Worm (Caenorhabditis elegans): ENCODE measurements around the gene gcy-22.

The gcy-22 gene

DNA sequence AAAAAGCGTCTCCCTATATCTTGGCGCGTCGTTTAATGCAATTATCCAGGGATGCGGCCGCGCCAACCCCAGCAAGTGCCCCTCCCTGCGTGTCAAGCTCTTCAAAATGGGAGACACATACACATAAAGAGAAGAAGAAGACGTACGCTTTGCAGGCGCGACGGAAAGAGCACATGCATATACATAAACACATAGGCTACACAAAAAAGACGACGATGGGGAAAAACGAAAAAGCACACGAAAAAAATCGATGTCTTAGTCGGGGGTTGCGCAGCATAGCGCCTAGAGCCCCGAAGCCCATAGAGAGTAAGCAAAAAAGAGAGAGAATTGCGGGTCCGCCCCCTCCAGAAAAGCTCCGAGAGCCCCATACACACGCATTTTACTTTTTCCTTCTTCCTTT lies 35.8 kb downstream of the gcy-22 start, which contains the start of gene tpan-1 (continued):
- TF ChIP-seq alr-1 (tag; optimal IDR thresholded peaks at IDR 0.05) (no peak), aly-2 (tag; optimal IDR thresholded peaks at IDR 0.05) (no peak), R02D3.7 (tag; optimal IDR thresholded peaks at IDR 0.05) (no peak), nhr-129 (tag; optimal IDR thresholded peaks at IDR 0.05) (peak; percentile 64), gmeb-1 (tag; optimal IDR thresholded peaks at IDR 0.05) (no peak), lin-39 (tag; optimal IDR thresholded peaks at IDR 0.05) (no peak), Y55F3AM.14 (GFP tag; optimal IDR thresholded peaks at IDR 0.05) (peak; percentile 91), F13H6.1 (tag; optimal IDR thresholded peaks at IDR 0.05) (peak; percentile 53), nhr-237 (tag; optimal IDR thresholded peaks at IDR 0.05) (no peak), skn-1 (tag; optimal IDR thresholded peaks at IDR 0.05) (no peak), nhr-6 (tag; optimal IDR thresholded peaks at IDR 0.05) (no peak), sem-4 (tag; optimal IDR thresholded peaks at IDR 0.05) (peak; percentile 36), lsy-2 (tag; optimal IDR thresholded peaks at IDR 0.05) (peak; percentile 29 to 57), ceh-82 (tag; optimal IDR thresholded peaks at IDR 0.05) (no peak), dmd-4 (tag; optimal IDR thresholded peaks at IDR 0.05) (no peak), crh-2 (tag; optimal IDR thresholded peaks at IDR 0.05) (peak; percentile 76)

DNA sequence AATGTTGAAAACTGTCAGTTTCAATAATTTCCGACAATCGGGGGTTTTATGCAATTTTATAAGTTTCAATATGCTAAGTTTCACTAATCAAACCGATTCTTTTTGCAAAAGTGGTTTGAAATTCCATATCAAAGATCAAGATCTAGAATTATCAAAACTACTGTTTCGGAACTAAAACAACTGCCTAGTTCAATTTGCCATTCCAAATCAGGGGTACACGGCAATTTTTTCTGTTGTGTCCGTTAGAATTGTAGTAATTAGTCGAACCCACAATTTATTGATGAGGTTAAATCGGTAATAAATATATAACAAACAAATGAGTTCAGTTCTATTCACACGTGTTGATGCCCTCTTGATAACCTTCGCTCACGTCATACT lies 39.0 kb downstream of the gcy-22 start:
- TF ChIP-seq unc-62 (GFP tag; optimal IDR thresholded peaks at IDR 0.05) (no peak), zag-1 (tag; optimal IDR thresholded peaks at IDR 0.05) (no peak), ceh-82 (tag; optimal IDR thresholded peaks at IDR 0.05) (no peak), elt-1 (tag; optimal IDR thresholded peaks at IDR 0.05) (no peak), snpc-4 (tag; optimal IDR thresholded peaks at IDR 0.05) (no peak), Y55F3AM.14 (GFP tag; optimal IDR thresholded peaks at IDR 0.05) (no peak), aly-2 (tag; optimal IDR thresholded peaks at IDR 0.05) (no peak)

ce11 chrV:20785050-20785847 lies 39.6 kb downstream of the gcy-22 start:
- TF ChIP-seq lin-39 (tag; optimal IDR thresholded peaks at IDR 0.05) (no peak), lin-11 (tag; optimal IDR thresholded peaks at IDR 0.05) (no peak), nhr-10 (tag; optimal IDR thresholded peaks at IDR 0.05) (no peak), F13H6.1 (tag; optimal IDR thresholded peaks at IDR 0.05) (no peak), ztf-4 (tag; optimal IDR thresholded peaks at IDR 0.05) (peak; percentile 38), mdl-1 (tag; optimal IDR thresholded peaks at IDR 0.05) (no peak), ceh-16 (tag; optimal IDR thresholded peaks at IDR 0.05) (no peak), snpc-4 (tag; optimal IDR thresholded peaks at IDR 0.05) (no peak), gmeb-1 (tag; optimal IDR thresholded peaks at IDR 0.05) (no peak), sem-4 (tag; optimal IDR thresholded peaks at IDR 0.05) (no peak), nhr-77 (tag; optimal IDR thresholded peaks at IDR 0.05) (no peak), nhr-12 (tag; optimal IDR thresholded peaks at IDR 0.05) (no peak), skn-1 (tag; optimal IDR thresholded peaks at IDR 0.05) (no peak), unc-62 (GFP tag; optimal IDR thresholded peaks at IDR 0.05) (no peak), Y55F3AM.14 (GFP tag; optimal IDR thresholded peaks at IDR 0.05) (no peak), crh-2 (tag; optimal IDR thresholded peaks at IDR 0.05) (no peak), R02D3.7 (tag; optimal IDR thresholded peaks at IDR 0.05) (no peak), fos-1 (tag; optimal IDR thresholded peaks at IDR 0.05) (no peak), blmp-1 (tag; optimal IDR thresholded peaks at IDR 0.05; ENCODE audit: insufficient read depth) (no peak), alr-1 (tag; optimal IDR thresholded peaks at IDR 0.05) (no peak), elt-1 (tag; optimal IDR thresholded peaks at IDR 0.05) (no peak), nhr-23 (tag; optimal IDR thresholded peaks at IDR 0.05) (no peak), elt-3 (tag; optimal IDR thresholded peaks at IDR 0.05) (no peak), lsy-2 (tag; optimal IDR thresholded peaks at IDR 0.05) (peak; percentile 11 to 19), sma-3 (GFP tag; optimal IDR thresholded peaks at IDR 0.05) (no peak), ztf-11 (tag; optimal IDR thresholded peaks at IDR 0.05) (no peak), C34F6.9 (tag; optimal IDR thresholded peaks at IDR 0.05) (peak; percentile 15), dmd-4 (tag; optimal IDR thresholded peaks at IDR 0.05) (no peak), unc-39 (tag; optimal IDR thresholded peaks at IDR 0.05) (no peak), nhr-25 (tag; optimal IDR thresholded peaks at IDR 0.05) (peak; percentile 45), ZK546.5 (tag; optimal IDR thresholded peaks at IDR 0.05) (no peak), ztf-1 (GFP tag; conservative IDR thresholded peaks at IDR 0.05) (no peak), nhr-6 (tag; optimal IDR thresholded peaks at IDR 0.05) (no peak), nhr-21 (tag; optimal IDR thresholded peaks at IDR 0.05) (peak; percentile 23), mab-5 (tag; optimal IDR thresholded peaks at IDR 0.05) (no peak)

Data from whole organism, L2 larva.